Fruit fly (Drosophila melanogaster) whole organism, embryonic: Measurements from ENCODE around the gene ca.
A peak's percentile ranks its signal among the peaks of the same experiment; 100 is the strongest.

Experiments used
- Awh ChIP-seq: fragments of 200-800 bp; sonication (Bioruptor generic); IDR thresholded peaks from 2 replicates; pipeline ENCODE4, ENCODE4 v1.3.6; 2022; ENCODE audit warnings: missing biosample characterization, missing genetic modification characterization
- Blimp-1 ChIP-seq: fragments of 200-800 bp; sonication (Bioruptor generic); optimal IDR thresholded peaks from 3 replicates; lab custom pipeline; 2018; ENCODE audit warnings: missing biosample characterization, missing genetic modification characterization, mild to moderate bottlenecking, moderate library complexity, missing genetic modification reagents
- C15 ChIP-seq: fragments of 200-800 bp; sonication (Bioruptor generic); IDR thresholded peaks from 3 replicates; pipeline ENCODE4 v1.3.6; 2022; ENCODE audit warnings: missing biosample characterization, missing genetic modification characterization
- CG10274 ChIP-seq: fragments of 200-800 bp; sonication (Bioruptor generic); optimal IDR thresholded peaks from 3 replicates; lab custom pipeline; 2017; ENCODE audit warnings: missing biosample characterization, mild to moderate bottlenecking, missing genetic modification characterization
- CG10565 ChIP-seq: fragments of 200-800 bp; sonication (Bioruptor generic); optimal IDR thresholded peaks from 3 replicates; lab custom pipeline; 2016; ENCODE audit warnings: missing biosample characterization, mild to moderate bottlenecking, missing genetic modification characterization
- CG12155 ChIP-seq: fragments of 200-800 bp; sonication (Bioruptor generic); optimal IDR thresholded peaks from 3 replicates; lab custom pipeline; 2016; ENCODE audit warnings: missing biosample characterization, missing genetic modification characterization
- CG12659 ChIP-seq: fragments of 200-800 bp; sonication (Bioruptor generic); optimal IDR thresholded peaks from 3 replicates; lab custom pipeline; 2017; ENCODE audit warnings: mild to moderate bottlenecking, missing biosample characterization, missing genetic modification reagents, missing genetic modification characterization
- CG13424 ChIP-seq: fragments of 200-800 bp; sonication (Bioruptor generic); optimal IDR thresholded peaks from 2 replicates; lab custom pipeline; 2019; ENCODE audit warnings: missing biosample characterization, mild to moderate bottlenecking, missing genetic modification characterization, moderate library complexity
- CG15269 ChIP-seq: fragments of 200-800 bp; sonication (Bioruptor generic); optimal IDR thresholded peaks from 2 replicates; lab custom pipeline; 2018; ENCODE audit warnings: missing biosample characterization, mild to moderate bottlenecking, missing genetic modification characterization, moderate library complexity
- CG1603 ChIP-seq: fragments of 200-800 bp; sonication (Bioruptor generic); optimal IDR thresholded peaks from 2 replicates; lab custom pipeline; 2019; ENCODE audit warnings: missing biosample characterization, mild to moderate bottlenecking, missing genetic modification characterization, moderate library complexity
- CG18619 ChIP-seq: fragments of 200-800 bp; sonication (Bioruptor generic); optimal IDR thresholded peaks from 3 replicates; lab custom pipeline; 2017; ENCODE audit warnings: missing biosample characterization, mild to moderate bottlenecking, missing genetic modification characterization
- CG2120 ChIP-seq: fragments of 200-800 bp; sonication (Bioruptor generic); optimal IDR thresholded peaks from 3 replicates; lab custom pipeline; 2016; ENCODE audit warnings: missing biosample characterization, missing genetic modification characterization
- CG34422 ChIP-seq: fragments of 200-800 bp; sonication (Bioruptor generic); IDR thresholded peaks from 3 replicates; pipeline ENCODE4 v1.3.6; 2022; ENCODE audit warnings: missing biosample characterization, missing genetic modification characterization
- CG4707 ChIP-seq: fragments of 200-800 bp; sonication (Bioruptor generic); optimal IDR thresholded peaks from 2 replicates; lab custom pipeline; 2018; ENCODE audit warnings: missing biosample characterization, mild to moderate bottlenecking, missing genetic modification characterization, moderate library complexity
- CG6654 ChIP-seq: fragments of 200-800 bp; sonication (Bioruptor generic); optimal IDR thresholded peaks from 2 replicates; lab custom pipeline; 2017; ENCODE audit warnings: missing biosample characterization, mild to moderate bottlenecking, missing genetic modification characterization
- CG6689 ChIP-seq: fragments of 200-800 bp; sonication (Bioruptor generic); IDR thresholded peaks from 2 replicates; pipeline ENCODE4 v1.3.6; 2022; ENCODE audit warnings: missing biosample characterization, missing genetic modification characterization
- CG7372 ChIP-seq: fragments of 200-800 bp; sonication (Bioruptor generic); IDR thresholded peaks from 2 replicates; pipeline ENCODE4 v1.3.6; 2022; ENCODE audit warnings: missing biosample characterization, missing genetic modification characterization
- CG7963 ChIP-seq: fragments of 200-800 bp; sonication (Bioruptor generic); IDR thresholded peaks from 3 replicates; pipeline ENCODE4 v1.3.6; 2022; ENCODE audit warnings: missing biosample characterization, missing genetic modification characterization; ENCODE audit not compliant: partially characterized antibody
- Doc3 ChIP-seq: fragments of 200-800 bp; sonication (Bioruptor generic); IDR thresholded peaks from 3 replicates; pipeline ENCODE4 v1.3.6; 2022; ENCODE audit warnings: missing biosample characterization, missing genetic modification characterization; ENCODE audit not compliant: partially characterized antibody
- Dp ChIP-seq: fragments of 200-800 bp; sonication (Bioruptor generic); optimal IDR thresholded peaks from 2 replicates; lab custom pipeline; 2018; ENCODE audit warnings: missing biosample characterization, mild to moderate bottlenecking, missing genetic modification characterization, moderate library complexity
- Drgx ChIP-seq: fragments of 200-800 bp; sonication (Bioruptor generic); IDR thresholded peaks from 2 replicates; pipeline ENCODE4 v1.3.6; 2022; ENCODE audit warnings: missing biosample characterization, missing genetic modification characterization
- Fer1 ChIP-seq: fragments of 200-800 bp; sonication (Bioruptor generic); optimal IDR thresholded peaks from 2 replicates; lab custom pipeline; 2017; ENCODE audit warnings: missing biosample characterization, mild to moderate bottlenecking, missing genetic modification characterization
- H15 ChIP-seq: fragments of 200-800 bp; sonication (Bioruptor generic); IDR thresholded peaks from 3 replicates; pipeline ENCODE4 v1.3.6; 2022; ENCODE audit warnings: missing biosample characterization, missing genetic modification characterization
- HHEX ChIP-seq: fragments of 200-800 bp; sonication (Bioruptor generic); optimal IDR thresholded peaks from 3 replicates; lab custom pipeline; 2017; ENCODE audit warnings: missing biosample characterization, mild to moderate bottlenecking, missing genetic modification characterization, missing genetic modification reagents
- Lhr ChIP-seq: fragments of 200-800 bp; sonication (Bioruptor generic); optimal IDR thresholded peaks from 3 replicates; lab custom pipeline; 2017; ENCODE audit warnings: mild to moderate bottlenecking, missing biosample characterization, missing genetic modification reagents, missing genetic modification characterization
- MTF-1 ChIP-seq: fragments of 200-800 bp; sonication (Bioruptor generic); optimal IDR thresholded peaks from 2 replicates; lab custom pipeline; 2018; ENCODE audit warnings: missing biosample characterization, mild to moderate bottlenecking, missing genetic modification characterization, borderline replicate concordance
- Max ChIP-seq: fragments of 200-800 bp; sonication (Bioruptor generic); optimal IDR thresholded peaks from 2 replicates; lab custom pipeline; 2016; ENCODE audit warnings: missing biosample characterization, mild to moderate bottlenecking, missing genetic modification characterization
- Neu2 ChIP-seq: fragments of 200-800 bp; sonication (Bioruptor generic); optimal IDR thresholded peaks from 3 replicates; lab custom pipeline; 2016; ENCODE audit warnings: missing biosample characterization, missing genetic modification characterization, borderline replicate concordance
- Nf-YA ChIP-seq: fragments of 200-800 bp; sonication (Bioruptor generic); IDR thresholded peaks from 2 replicates; pipeline ENCODE4 v1.3.6; 2022; ENCODE audit warnings: missing biosample characterization, missing genetic modification characterization
- PHDP ChIP-seq: fragments of 200-800 bp; sonication (Bioruptor generic); optimal IDR thresholded peaks from 3 replicates; lab custom pipeline; 2018; ENCODE audit warnings: missing biosample characterization, mild to moderate bottlenecking, missing genetic modification characterization, moderate library complexity
- Xbp1 ChIP-seq: fragments of 200-800 bp; sonication (Bioruptor generic); optimal IDR thresholded peaks from 3 replicates; lab custom pipeline; 2016; ENCODE audit warnings: missing biosample characterization, mild to moderate bottlenecking, missing genetic modification characterization
- YL-1 ChIP-seq: fragments of 200-800 bp; sonication (Bioruptor generic); optimal IDR thresholded peaks from 3 replicates; lab custom pipeline; 2017; ENCODE audit warnings: missing biosample characterization, mild to moderate bottlenecking, missing genetic modification characterization
- abd-A ChIP-seq: fragments of 200-800 bp; sonication (Bioruptor generic); optimal IDR thresholded peaks from 3 replicates; lab custom pipeline; 2019; ENCODE audit warnings: missing biosample characterization, mild to moderate bottlenecking, missing genetic modification characterization, moderate library complexity
- bcd ChIP-seq: fragments of 200-800 bp; sonication (Bioruptor generic); optimal IDR thresholded peaks from 2 replicates; lab custom pipeline; 2017; ENCODE audit warnings: missing biosample characterization, mild to moderate bottlenecking, missing genetic modification characterization
- caup ChIP-seq: fragments of 200-800 bp; sonication (Bioruptor generic); optimal IDR thresholded peaks from 3 replicates; lab custom pipeline; 2017; ENCODE audit warnings: missing biosample characterization, mild to moderate bottlenecking, missing genetic modification characterization, moderate library complexity; ENCODE audit not compliant: severe bottlenecking
- chinmo ChIP-seq: fragments of 200-800 bp; sonication (Bioruptor generic); IDR thresholded peaks from 4 replicates; pipeline ENCODE4 v1.3.6; 2022; ENCODE audit warnings: missing biosample characterization, missing genetic modification characterization; ENCODE audit not compliant: partially characterized antibody
- dmrt99B ChIP-seq: fragments of 200-800 bp; sonication (Bioruptor generic); optimal IDR thresholded peaks from 2 replicates; lab custom pipeline; 2018; ENCODE audit warnings: missing biosample characterization, mild to moderate bottlenecking, missing genetic modification characterization, moderate library complexity
- ken ChIP-seq: fragments of 200-800 bp; sonication (Bioruptor generic); IDR thresholded peaks from 3 replicates; pipeline ENCODE4 v1.3.6; 2022; ENCODE audit warnings: missing biosample characterization, missing genetic modification characterization
- lola ChIP-seq, 3 experiments: fragments of >200 bp in 2 of 3; fragments of 200-800 bp in 1 of 3; sonication (Bioruptor generic) in 1 of 3; optimal IDR thresholded peaks; 2 replicates each; lab custom pipeline; 2017 to 2019; ENCODE audit warnings: missing biosample characterization in 3 of 3, missing genetic modification characterization in 3 of 3, mild to moderate bottlenecking in 1 of 3, moderate library complexity in 1 of 3
- ranshi ChIP-seq: fragments of 200-800 bp; sonication (Bioruptor generic); IDR thresholded peaks from 2 replicates; pipeline ENCODE4 v1.3.6; 2022; ENCODE audit warnings: missing biosample characterization, missing genetic modification characterization
- row ChIP-seq: fragments of 200-800 bp; sonication (Bioruptor generic); IDR thresholded peaks from 3 replicates; pipeline ENCODE4 v1.3.6; 2022; ENCODE audit warnings: missing biosample characterization, missing genetic modification characterization
- shn ChIP-seq: fragments of 200-800 bp; sonication (Bioruptor generic); optimal IDR thresholded peaks from 3 replicates; lab custom pipeline; 2016; ENCODE audit warnings: missing biosample characterization, missing genetic modification characterization
- slp2 ChIP-seq: fragments of 200-800 bp; sonication (Bioruptor generic); optimal IDR thresholded peaks from 2 replicates; lab custom pipeline; 2016; ENCODE audit warnings: missing biosample characterization, missing genetic modification characterization
- stc ChIP-seq: fragments of 200-800 bp; sonication (Bioruptor generic); IDR thresholded peaks from 2 replicates; pipeline ENCODE4 v1.3.6; 2022; ENCODE audit warnings: missing biosample characterization, missing genetic modification characterization
- tap ChIP-seq: fragments of 200-800 bp; optimal IDR thresholded peaks from 3 replicates; lab custom pipeline; 2019; ENCODE audit warnings: missing biosample characterization, mild to moderate bottlenecking, missing genetic modification characterization, moderate library complexity
- ttk ChIP-seq: fragments of 200-800 bp; sonication (Bioruptor generic); IDR thresholded peaks from 2 replicates; pipeline ENCODE4 v2.1.2; 2022; ENCODE audit warnings: missing biosample characterization, missing genetic modification characterization
- wek ChIP-seq: fragments of 200-800 bp; sonication (Bioruptor generic); optimal IDR thresholded peaks from 3 replicates; lab custom pipeline; 2018; ENCODE audit warnings: missing biosample characterization, mild to moderate bottlenecking, missing genetic modification characterization, moderate library complexity
- zf30C ChIP-seq: fragments of 200-800 bp; sonication (Bioruptor generic); optimal IDR thresholded peaks from 3 replicates; lab custom pipeline; 2018; ENCODE audit warnings: missing biosample characterization, mild to moderate bottlenecking, missing genetic modification characterization
- zfh2 ChIP-seq: fragments of 200-800 bp; sonication (Bioruptor generic); optimal IDR thresholded peaks from 2 replicates; lab custom pipeline; 2016; ENCODE audit warnings: missing biosample characterization, missing genetic modification characterization

ca gene

DNA sequence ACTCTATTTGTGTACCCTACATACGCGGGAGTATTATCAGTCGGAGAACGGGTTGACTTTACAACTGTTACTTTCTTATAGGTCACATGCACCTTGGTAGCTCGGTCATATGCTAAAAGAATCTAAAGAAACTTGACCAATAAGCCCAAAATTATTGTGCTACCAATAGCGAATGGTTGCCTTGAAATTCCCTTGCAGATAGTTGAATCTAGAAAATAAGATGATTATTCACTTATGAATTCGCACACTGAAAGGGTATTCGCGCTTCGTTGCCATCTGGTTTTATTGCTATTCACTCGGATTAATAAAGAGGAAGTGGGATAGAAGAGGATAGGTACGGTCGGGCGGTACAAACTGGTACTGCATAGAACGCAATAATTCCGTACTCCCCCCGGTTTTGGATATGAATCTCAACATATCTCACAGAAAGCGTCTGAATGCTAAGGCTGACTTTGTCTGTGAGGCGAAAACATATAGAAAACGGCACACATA lies 32.7 kb upstream of the ca start (continued):
- TF ChIP-seq CG13424 (tag; lab: Kevin White, UChicago) (peak; percentile 77), chinmo (GFP tag; lab: Robert Waterston, UW) (no peak), Doc3 (GFP tag; lab: Robert Waterston, UW) (no peak), PHDP (tag; lab: Kevin White, UChicago) (peak; percentile 74), CG6654 (GFP tag; lab: Kevin White, UChicago) (peak; percentile 39), CG10274 (GFP tag; lab: Kevin White, UChicago) (peak; percentile 92), Nf-YA (GFP tag; lab: Robert Waterston, UW) (peak; percentile 42; the same call in 1 of the 2 replicates), stc (GFP tag; lab: Robert Waterston, UW) (peak; percentile 60; the same call in 1 of the 2 replicates), Dp (no peak), shn (GFP tag; lab: Kevin White, UChicago) (peak; percentile 89), YL-1 (GFP tag; lab: Kevin White, UChicago) (no peak), CG10565 (no peak), ken (peak; percentile 61; the same call in 1 of the 3 replicates), CG12155 (GFP tag; lab: Kevin White, UChicago) (peak; percentile 88), Max (GFP tag; lab: Kevin White, UChicago) (peak; percentile 57), caup (GFP tag; lab: Kevin White, UChicago) (peak; percentile 60), CG1603 (tag; lab: Kevin White, UChicago) (peak; percentile 23), Lhr (GFP tag; lab: Kevin White, UChicago) (no peak), row (GFP tag; lab: Robert Waterston, UW) (peak; percentile 94), ranshi (GFP tag; lab: Robert Waterston, UW) (peak; percentile 67; the same call in 1 of the 2 replicates), abd-A (tag; lab: Kevin White, UChicago) (no peak), Blimp-1 (GFP tag; lab: Kevin White, UChicago) (peak; percentile 37), CG34422 (GFP tag; lab: Robert Waterston, UW) (no peak), Awh (GFP tag; lab: Robert Waterston, UW) (no peak), Xbp1 (GFP tag; lab: Kevin White, UChicago) (peak; percentile 72), CG7372 (GFP tag; lab: Robert Waterston, UW) (peak; percentile 73), bcd (GFP tag; lab: Kevin White, UChicago) (peak; percentile 74), C15 (GFP tag; lab: Robert Waterston, UW) (0 out of 3 replicates have a peak, but pooled peaks have one; percentile 18), CG18619 (peak; percentile 78), zfh2 (GFP tag; lab: Kevin White, UChicago) (peak; percentile 88), CG15269 (tag; lab: Kevin White, UChicago) (peak; percentile 81), CG2120 (GFP tag; lab: Kevin White, UChicago) (peak; percentile 92), slp2 (GFP tag; lab: Kevin White, UChicago) (peak; percentile 59), tap (tag; lab: Kevin White, UChicago) (peak; percentile 28), MTF-1 (GFP tag; lab: Kevin White, UChicago) (no peak), CG6689 (GFP tag; lab: Robert Waterston, UW) (peak; percentile 58), ttk (GFP tag; lab: Robert Waterston, UW) (peak; percentile 41; the same call in 1 of the 2 replicates), Fer1 (GFP tag; lab: Kevin White, UChicago) (peak; percentile 61), CG12659 (GFP tag; lab: Kevin White, UChicago) (peak; percentile 76), CG7963 (no peak), zf30C (no peak), CG4707 (no peak), H15 (GFP tag; lab: Robert Waterston, UW) (peak; percentile 61; the same call in 2 of the 3 replicates), lola (GFP tag; optimal IDR thresholded peaks at IDR 0.05; lab: Kevin White, UChicago) (peak in 1 of 3 experiments; percentile 50), dmrt99B (tag; lab: Kevin White, UChicago) (peak; percentile 67), HHEX (peak; percentile 59), wek (peak; percentile 0), Neu2 (GFP tag; lab: Kevin White, UChicago) (no peak), Drgx (GFP tag; lab: Robert Waterston, UW) (peak; percentile 71)
